ENCODE assay signal across 1 fruit fly cellular context in the genomic region with DNA sequence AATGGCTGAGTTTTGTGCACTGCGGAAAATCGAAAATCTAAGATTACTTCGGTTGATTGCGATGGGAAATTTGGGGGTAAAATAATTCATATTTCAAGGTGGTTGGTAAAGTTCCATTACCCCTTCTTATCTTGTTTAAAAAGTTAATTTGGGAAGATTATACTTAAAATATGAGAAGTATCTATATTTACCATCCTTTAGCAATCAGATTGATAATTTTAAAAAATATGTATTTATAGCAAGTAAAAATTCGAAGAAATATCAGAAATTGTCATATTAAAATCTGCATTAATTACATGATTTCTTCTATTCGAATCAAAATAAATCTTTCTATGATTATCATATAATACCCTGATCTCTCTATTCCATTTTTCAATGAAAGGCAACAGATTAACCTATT.
TF ChIP-seq lines count a peak whose summit lies in the region.

No protein-coding gene starts in this region.

TF ChIP-seq in whole organism, embryonic, 481 proteins besides CTCF, POLR2A, EP300 and RAD21 (continued from another document):
- no peak for TF ChIP-seq Sry-β (GFP tag; optimal IDR thresholded peaks at IDR 0.05; lab: Kevin White, UChicago)
- TF ChIP-seq CG4424 (GFP tag; optimal IDR thresholded peaks at IDR 0.05; lab: Kevin White, UChicago), result no peak
- TF ChIP-seq Doc2 (GFP tag; IDR thresholded peaks at IDR 0.05; lab: Robert Waterston, UW), result no peak
- no peak for TF ChIP-seq CG8388 (GFP tag; optimal IDR thresholded peaks at IDR 0.05; lab: Kevin White, UChicago)
- TF ChIP-seq CG6175 (GFP tag; IDR thresholded peaks at IDR 0.05; lab: Robert Waterston, UW), result no peak
- no peak for TF ChIP-seq CG9932 (GFP tag; IDR thresholded peaks at IDR 0.05; lab: Robert Waterston, UW)
- TF ChIP-seq CG7786 (GFP tag; optimal IDR thresholded peaks at IDR 0.05; lab: Kevin White, UChicago), result no peak
- TF ChIP-seq ash1 (GFP tag; optimal IDR thresholded peaks at IDR 0.05; lab: Kevin White, UChicago), result no peak
- no peak for TF ChIP-seq CG12155 (GFP tag; optimal IDR thresholded peaks at IDR 0.05; lab: Kevin White, UChicago)
- TF ChIP-seq lmd (GFP tag; IDR thresholded peaks at IDR 0.05; lab: Robert Waterston, UW), result no peak
- no peak for TF ChIP-seq CG7556 (GFP tag; optimal IDR thresholded peaks at IDR 0.05; lab: Kevin White, UChicago)
- TF ChIP-seq CG6854 (GFP tag; optimal IDR thresholded peaks at IDR 0.05; lab: Kevin White, UChicago), result no peak
- TF ChIP-seq CG7839 (tag; optimal IDR thresholded peaks at IDR 0.05; lab: Kevin White, UChicago), result peak; percentile 9
- no peak for TF ChIP-seq CG7372 (GFP tag; IDR thresholded peaks at IDR 0.05; lab: Robert Waterston, UW)
- TF ChIP-seq CG16779 (GFP tag; IDR thresholded peaks at IDR 0.05; lab: Robert Waterston, UW), result no peak
- TF ChIP-seq unc-4 (GFP tag; IDR thresholded peaks at IDR 0.05; lab: Robert Waterston, UW; ENCODE audit: partially characterized antibody), result no peak
- TF ChIP-seq CG34422 (GFP tag; IDR thresholded peaks at IDR 0.05; lab: Robert Waterston, UW), result no peak
- TF ChIP-seq CG11560 (tag; IDR thresholded peaks at IDR 0.05; lab: Robert Waterston, UW), result no peak
- TF ChIP-seq CG1647 (GFP tag; optimal IDR thresholded peaks at IDR 0.05; lab: Kevin White, UChicago), result no peak
- TF ChIP-seq CG15601 (tag; optimal IDR thresholded peaks at IDR 0.05; lab: Kevin White, UChicago), result no peak
- TF ChIP-seq CG14710 (tag; optimal IDR thresholded peaks at IDR 0.05; lab: Kevin White, UChicago), result no peak
- no peak for TF ChIP-seq CG14965 (GFP tag; optimal IDR thresholded peaks at IDR 0.05; lab: Kevin White, UChicago; ENCODE audit: borderline replicate concordance)
- TF ChIP-seq Antp (GFP tag; optimal IDR thresholded peaks at IDR 0.05; lab: Kevin White, UChicago), result no peak
- TF ChIP-seq Vsx1 (GFP tag; optimal IDR thresholded peaks at IDR 0.05; lab: Kevin White, UChicago), result no peak
- TF ChIP-seq Hand (GFP tag; optimal IDR thresholded peaks at IDR 0.05; lab: Kevin White, UChicago), result no peak
- TF ChIP-seq CG10654 (GFP tag; optimal IDR thresholded peaks at IDR 0.05; lab: Kevin White, UChicago), result no peak
- TF ChIP-seq p53 (GFP tag; optimal IDR thresholded peaks at IDR 0.05; lab: Kevin White, UChicago), result no peak
- TF ChIP-seq nerfin-1 (tag; optimal IDR thresholded peaks at IDR 0.05; lab: Kevin White, UChicago), result no peak
- no peak for TF ChIP-seq Hey (tag; optimal IDR thresholded peaks at IDR 0.05; lab: Kevin White, UChicago)
